Worm (Caenorhabditis elegans): ENCODE data around the gene atic-1.

- TF ChIP-seq ama-1 (optimal IDR thresholded peaks at IDR 0.05), result no peak
- TF ChIP-seq flt-1 (GFP tag; IDR thresholded peaks at IDR 0.05), result no peak
- no peak for TF ChIP-seq tbx-37 (GFP tag; conservative IDR thresholded peaks at IDR 0.05)
These were observed 45.4 kb downstream of the atic-1 start, which contains the start of gene C49H3.12 for ce11 chrIV:7927218-7927617.
